Worm (Caenorhabditis elegans): ENCODE data around the gene C29G2.3.

DNA sequence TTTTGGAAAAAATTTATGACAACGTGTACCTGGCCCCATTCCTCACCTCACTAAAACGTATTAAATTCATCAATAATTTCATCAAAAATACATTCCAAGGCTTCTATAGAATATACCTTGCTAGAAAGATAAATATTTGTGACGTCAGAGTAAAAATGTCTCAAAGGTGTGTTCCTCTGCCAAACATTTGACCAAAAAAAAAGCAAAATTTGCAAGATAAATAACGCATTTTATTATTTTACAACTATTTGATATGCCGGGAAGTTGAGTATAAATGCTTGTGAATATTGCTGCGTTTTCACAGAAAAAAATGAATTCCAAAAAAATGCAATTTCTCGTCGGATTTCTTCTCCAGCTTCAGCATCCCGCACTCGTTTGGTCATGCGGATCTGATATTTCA lies at the start of gene C29G2.3:
- TF ChIP-seq him-1 (tag; optimal IDR thresholded peaks at IDR 0.05) (no peak), dao-5 (tag; optimal IDR thresholded peaks at IDR 0.05) (no peak)
